Worm (Caenorhabditis elegans) whole organism, young adult: ENCODE data around the gene K08F9.3.

ENCODE experiments used
- B0035.1 ChIP-seq: sonication (generic microtip); optimal IDR thresholded peaks from 2 replicates; lab custom pipeline; 2016; ENCODE audit warnings: missing genetic modification characterization, mild to moderate bottlenecking, missing compliant biosample characterization, missing genotype, missing genetic modification reagents
- B0336.3 ChIP-seq: fragments of 200-800 bp; sonication (Bioruptor generic); IDR thresholded peaks from 2 replicates; pipeline ENCODE4 v1.3.6; 2022; ENCODE audit warnings: missing genetic modification characterization, missing compliant biosample characterization
- C06A6.2 ChIP-seq: fragments of 200-800 bp; sonication (Bioruptor generic); conservative IDR thresholded peaks from 2 replicates; pipeline ENCODE4 v1.3.6; 2022; ENCODE audit warnings: missing genetic modification characterization, missing compliant biosample characterization
- D2030.7 ChIP-seq: fragments of 200-800 bp; sonication (Bioruptor generic); IDR thresholded peaks from 2 replicates; pipeline ENCODE4 v1.3.6; 2022; ENCODE audit warnings: missing genetic modification reagents, missing genetic modification characterization, missing compliant biosample characterization
- F10E7.11 ChIP-seq: sonication (generic microtip); optimal IDR thresholded peaks from 2 replicates; lab custom pipeline; 2017; ENCODE audit warnings: mild to moderate bottlenecking, missing genetic modification characterization, moderate library complexity, missing compliant biosample characterization
- F23B12.7 ChIP-seq: sonication (generic microtip); optimal IDR thresholded peaks from 2 replicates; lab custom pipeline; 2017; ENCODE audit warnings: missing genetic modification characterization, mild to moderate bottlenecking, missing compliant biosample characterization, antibody characterized with exemption, moderate library complexity; ENCODE audit not compliant: insufficient read depth
- F55B11.4 ChIP-seq: sonication (generic microtip); optimal IDR thresholded peaks from 2 replicates; lab custom pipeline; 2016; ENCODE audit warnings: missing compliant biosample characterization, missing genetic modification characterization, borderline replicate concordance; ENCODE audit not compliant: insufficient read depth
- Y53F4B.3 ChIP-seq: fragments of 200-800 bp; sonication (Bioruptor generic); IDR thresholded peaks from 2 replicates; pipeline ENCODE4 v1.3.6; 2022; ENCODE audit warnings: missing genetic modification reagents, missing genetic modification characterization, missing compliant biosample characterization
- Y67H2A.10 ChIP-seq: fragments of 200-800 bp; sonication (Bioruptor generic); conservative IDR thresholded peaks from 2 replicates; pipeline ENCODE4 v1.3.6; 2022; ENCODE audit warnings: missing genetic modification reagents, missing genetic modification characterization, missing compliant biosample characterization
- akir-1 ChIP-seq: fragments of 200-800 bp; sonication (Bioruptor generic); optimal IDR thresholded peaks from 2 replicates; lab custom pipeline; 2018; ENCODE audit warnings: mild to moderate bottlenecking, missing genetic modification characterization, moderate library complexity, missing compliant biosample characterization
- aptf-2 ChIP-seq: fragments of 200-800 bp; sonication (Bioruptor generic); conservative IDR thresholded peaks from 2 replicates; pipeline ENCODE4 v1.3.6; 2022; ENCODE audit warnings: missing genetic modification reagents, missing genetic modification characterization, missing compliant biosample characterization
- athp-1 ChIP-seq: sonication (generic microtip); optimal IDR thresholded peaks from 2 replicates; lab custom pipeline; 2017; ENCODE audit warnings: mild to moderate bottlenecking, missing genetic modification characterization, missing compliant biosample characterization
- attf-5 ChIP-seq: fragments of 200-800 bp; sonication (Bioruptor generic); optimal IDR thresholded peaks from 2 replicates; lab custom pipeline; 2018; ENCODE audit warnings: mild to moderate bottlenecking, missing genetic modification characterization, missing compliant biosample characterization
- ccch-3 ChIP-seq: fragments of 200-800 bp; sonication (Bioruptor generic); optimal IDR thresholded peaks from 2 replicates; lab custom pipeline; 2018; ENCODE audit warnings: mild to moderate bottlenecking, missing genetic modification characterization, missing compliant biosample characterization
- cebp-2 ChIP-seq: fragments of 200-800 bp; sonication (Bioruptor generic); IDR thresholded peaks from 2 replicates; pipeline ENCODE4 v1.3.6; 2022; ENCODE audit warnings: missing genetic modification characterization, missing compliant biosample characterization
- ceh-100 ChIP-seq: fragments of 200-800 bp; sonication (Bioruptor generic); IDR thresholded peaks from 2 replicates; pipeline ENCODE4 v1.3.6; 2022; ENCODE audit warnings: missing genetic modification reagents, missing genetic modification characterization, missing compliant biosample characterization
- ceh-27 ChIP-seq: fragments of 200-800 bp; sonication (Bioruptor generic); optimal IDR thresholded peaks from 2 replicates; lab custom pipeline; 2018; ENCODE audit warnings: mild to moderate bottlenecking, missing genetic modification characterization, moderate library complexity, missing compliant biosample characterization
- ceh-79 ChIP-seq: sonication (generic microtip); optimal IDR thresholded peaks from 2 replicates; lab custom pipeline; 2017; ENCODE audit warnings: mild to moderate bottlenecking, missing genetic modification characterization, missing compliant biosample characterization
- egl-18 ChIP-seq: fragments of 200-800 bp; sonication (Bioruptor generic); IDR thresholded peaks from 2 replicates; pipeline ENCODE4 v1.3.6; 2022; ENCODE audit warnings: missing genetic modification reagents, missing genetic modification characterization, missing compliant biosample characterization
- egl-44 ChIP-seq: fragments of 200-800 bp; sonication (Bioruptor generic); IDR thresholded peaks from 2 replicates; pipeline ENCODE4 v1.3.6; 2022; ENCODE audit warnings: missing genetic modification reagents, missing genetic modification characterization, missing compliant biosample characterization
- ekl-4 ChIP-seq: fragments of 200-800 bp; sonication (Bioruptor generic); IDR thresholded peaks from 2 replicates; pipeline ENCODE4 v1.3.6; 2022; ENCODE audit warnings: missing genetic modification reagents, missing genetic modification characterization, missing compliant biosample characterization
- ets-4 ChIP-seq: fragments of 200-800 bp; sonication (Bioruptor generic); optimal IDR thresholded peaks from 2 replicates; lab custom pipeline; 2018; ENCODE audit warnings: mild to moderate bottlenecking, missing genetic modification characterization, missing compliant biosample characterization
- him-1 ChIP-seq: sonication (generic microtip); optimal IDR thresholded peaks from 2 replicates; lab custom pipeline; 2016; ENCODE audit warnings: missing genotype, missing genetic modification reagents, missing genetic modification characterization, missing compliant biosample characterization
- hlh-12 ChIP-seq: sonication (generic microtip); optimal IDR thresholded peaks from 2 replicates; lab custom pipeline; 2016; ENCODE audit warnings: missing genetic modification characterization, missing compliant biosample characterization
- let-607 ChIP-seq, 2 experiments: fragments of 200-800 bp in 1 of 2; sonication (Bioruptor generic) in 1 of 2; sonication (generic microtip) in 1 of 2; optimal IDR thresholded peaks; 2 replicates each; lab custom pipeline; 2016 to 2018; ENCODE audit warnings: mild to moderate bottlenecking in 2 of 2, missing compliant biosample characterization in 2 of 2, missing genetic modification characterization in 2 of 2, moderate library complexity in 2 of 2, missing genotype in 1 of 2
- lsl-1 ChIP-seq: fragments of 200-800 bp; sonication (Bioruptor generic); optimal IDR thresholded peaks from 2 replicates; lab custom pipeline; 2018; ENCODE audit warnings: mild to moderate bottlenecking, missing genetic modification characterization, moderate library complexity, missing compliant biosample characterization
- lsy-27 ChIP-seq: sonication (generic microtip); optimal IDR thresholded peaks from 2 replicates; lab custom pipeline; 2017; ENCODE audit warnings: missing genetic modification characterization, mild to moderate bottlenecking, missing compliant biosample characterization, antibody characterized with exemption, missing genotype, borderline replicate concordance; ENCODE audit not compliant: insufficient read depth
- mcd-1 ChIP-seq: fragments of 200-800 bp; sonication (Bioruptor generic); IDR thresholded peaks from 2 replicates; pipeline ENCODE4 v1.3.6; 2022; ENCODE audit warnings: missing genetic modification reagents, missing genetic modification characterization, missing compliant biosample characterization
- mes-4 ChIP-seq: sonication (generic microtip); optimal IDR thresholded peaks from 2 replicates; lab custom pipeline; 2016; ENCODE audit warnings: missing genotype, missing genetic modification characterization, missing compliant biosample characterization
- nfya-1 ChIP-seq: sonication (generic microtip); optimal IDR thresholded peaks from 2 replicates; lab custom pipeline; 2017; ENCODE audit warnings: antibody characterized with exemption, missing compliant biosample characterization, missing genetic modification characterization, borderline replicate concordance; ENCODE audit not compliant: insufficient read depth
- nfya-2 ChIP-seq: fragments of 200-800 bp; sonication (Bioruptor generic); IDR thresholded peaks from 2 replicates; pipeline ENCODE4 v1.3.6; 2022; ENCODE audit warnings: missing genetic modification reagents, missing genetic modification characterization, missing compliant biosample characterization
- repo-1 ChIP-seq: sonication (generic microtip); optimal IDR thresholded peaks from 2 replicates; lab custom pipeline; 2017; ENCODE audit warnings: mild to moderate bottlenecking, missing genetic modification characterization, missing compliant biosample characterization
- rpc-1 ChIP-seq, 2 experiments: fragments of 150-350 bp in 1 of 2; sonication (generic microtip) in 1 of 2; optimal IDR thresholded peaks; 2 replicates each; lab custom pipeline; 2014 to 2018; ENCODE audit warnings: missing biosample characterization in 1 of 2, missing genetic modification characterization in 1 of 2, missing genetic modification reagents in 1 of 2, missing genotype in 1 of 2
- sdz-38 ChIP-seq: sonication (generic microtip); optimal IDR thresholded peaks from 2 replicates; lab custom pipeline; 2016; ENCODE audit warnings: missing genotype, missing genetic modification characterization, missing compliant biosample characterization
- sea-2 ChIP-seq: fragments of 200-800 bp; sonication (Bioruptor generic); IDR thresholded peaks from 2 replicates; pipeline ENCODE4 v1.3.6; 2022; ENCODE audit warnings: missing genetic modification characterization, missing compliant biosample characterization
- snpc-3.4 ChIP-seq: sonication (generic microtip); optimal IDR thresholded peaks from 2 replicates; lab custom pipeline; 2017; ENCODE audit warnings: missing genetic modification characterization, mild to moderate bottlenecking, missing compliant biosample characterization, antibody characterized with exemption, moderate library complexity, missing genotype, missing genetic modification reagents
- somi-1 ChIP-seq: fragments of 200-800 bp; sonication (Bioruptor generic); optimal IDR thresholded peaks from 2 replicates; lab custom pipeline; 2018; ENCODE audit warnings: mild to moderate bottlenecking, missing genetic modification characterization, missing compliant biosample characterization
- unc-130 ChIP-seq: sonication (generic microtip); optimal IDR thresholded peaks from 2 replicates; lab custom pipeline; 2016; ENCODE audit warnings: missing genetic modification reagents, missing genetic modification characterization, missing compliant biosample characterization
- xnd-1 ChIP-seq: sonication (generic microtip); optimal IDR thresholded peaks from 2 replicates; lab custom pipeline; 2016; ENCODE audit warnings: missing genotype, missing genetic modification reagents, missing genetic modification characterization, missing compliant biosample characterization
- ztf-26 ChIP-seq: sonication (generic microtip); optimal IDR thresholded peaks from 2 replicates; lab custom pipeline; 2017; ENCODE audit warnings: missing genetic modification characterization, missing compliant biosample characterization
- ztf-28 ChIP-seq: fragments of 200-800 bp; sonication (Bioruptor generic); IDR thresholded peaks from 2 replicates; pipeline ENCODE4 v1.3.6; 2022; ENCODE audit warnings: missing genetic modification reagents, missing genetic modification characterization, missing compliant biosample characterization

The K08F9.3 gene

DNA sequence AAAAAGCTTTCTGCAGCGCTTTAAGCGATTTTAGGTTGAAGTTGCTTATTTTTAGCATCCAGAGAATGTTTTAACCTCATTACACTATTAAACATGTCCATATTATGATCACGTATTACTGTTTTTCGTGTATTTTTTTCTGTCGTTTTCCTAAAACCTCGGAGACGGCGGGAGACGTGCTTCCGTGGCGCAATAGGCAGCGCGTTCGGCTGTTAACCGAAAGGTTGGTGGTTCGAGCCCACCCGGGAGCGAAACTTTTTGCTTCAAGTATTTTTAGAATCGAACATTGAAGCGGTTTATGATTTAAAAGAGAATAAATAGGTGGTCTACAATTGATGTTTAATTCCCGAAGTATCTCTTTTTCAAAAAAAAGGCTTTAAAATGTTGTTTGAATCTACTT, 16.2 kb downstream of the K08F9.3 start (continued):
- TF ChIP-seq nfya-2 (GFP tag; lab: Robert Waterston, UW) = no peak
- no peak for TF ChIP-seq egl-44 (GFP tag; lab: Robert Waterston, UW)
- no peak for TF ChIP-seq Y53F4B.3 (GFP tag; lab: Robert Waterston, UW)
- TF ChIP-seq ceh-27 (GFP tag; lab: Kevin White, UChicago) = no peak
- TF ChIP-seq ztf-26 (tag; lab: Kevin White, UChicago) = no peak
- peak; percentile 77 for TF ChIP-seq F23B12.7 (tag; lab: Kevin White, UChicago)
- no peak for TF ChIP-seq ekl-4 (GFP tag; lab: Robert Waterston, UW)
- TF ChIP-seq F55B11.4 (tag; lab: Kevin White, UChicago) = no peak
- TF ChIP-seq akir-1 (GFP tag; lab: Kevin White, UChicago) = no peak
- TF ChIP-seq let-607 (tag; optimal IDR thresholded peaks at IDR 0.05; lab: Kevin White, UChicago) = no peak
- TF ChIP-seq athp-1 (tag; lab: Kevin White, UChicago) = no peak
- no peak for TF ChIP-seq somi-1
- TF ChIP-seq repo-1 = no peak
- no peak for TF ChIP-seq nfya-1 (tag; lab: Kevin White, UChicago)
- no peak for TF ChIP-seq hlh-12 (tag; lab: Kevin White, UChicago)
- no peak for TF ChIP-seq xnd-1 (tag; lab: Kevin White, UChicago)
- TF ChIP-seq ceh-100 (GFP tag; lab: Robert Waterston, UW) = peak; percentile 25; the same call in 1 of the 2 replicates
- peak; percentile 38 for TF ChIP-seq attf-5
- 0 out of 2 replicates have a peak, but pooled peaks have one; percentile 53 for TF ChIP-seq ztf-28
- no peak for TF ChIP-seq snpc-3.4 (tag; lab: Kevin White, UChicago)
- peak; percentile 2 for TF ChIP-seq lsy-27 (tag; lab: Kevin White, UChicago)
- TF ChIP-seq sea-2 (GFP tag; lab: Robert Waterston, UW) = no peak
- TF ChIP-seq B0035.1 (tag; lab: Kevin White, UChicago) = no peak
- no peak for TF ChIP-seq Y67H2A.10 (GFP tag; lab: Robert Waterston, UW)
- no peak for TF ChIP-seq C06A6.2 (GFP tag; lab: Robert Waterston, UW)
- no peak for TF ChIP-seq sdz-38 (tag; lab: Kevin White, UChicago)
- TF ChIP-seq rpc-1 (optimal IDR thresholded peaks at IDR 0.05; lab: Kevin White, UChicago) = peak; percentile 55
- peak; percentile 79 for TF ChIP-seq rpc-1 (tag; optimal IDR thresholded peaks at IDR 0.05; lab: Kevin White, UChicago)
- TF ChIP-seq ceh-79 = no peak
- TF ChIP-seq ccch-3 = no peak
- no peak for TF ChIP-seq F10E7.11 (tag; lab: Kevin White, UChicago)
- no peak for TF ChIP-seq mes-4 (tag; lab: Kevin White, UChicago)
- TF ChIP-seq him-1 (tag; lab: Kevin White, UChicago) = peak; percentile 78
- no peak for TF ChIP-seq aptf-2 (GFP tag; lab: Robert Waterston, UW)
- no peak for TF ChIP-seq egl-18
- no peak for TF ChIP-seq unc-130 (GFP tag; lab: Kevin White, UChicago)
- TF ChIP-seq ets-4 (GFP tag; lab: Kevin White, UChicago) = no peak
- TF ChIP-seq lsl-1 = no peak
- TF ChIP-seq cebp-2 (GFP tag; lab: Robert Waterston, UW) = no peak
- TF ChIP-seq mcd-1 (GFP tag; lab: Robert Waterston, UW) = no peak
- TF ChIP-seq D2030.7 (GFP tag; lab: Robert Waterston, UW) = peak; percentile 75
- TF ChIP-seq B0336.3 (GFP tag; lab: Robert Waterston, UW) = no peak
- TF ChIP-seq, all 124 proteins: peak for 15
